Worm (Caenorhabditis elegans) whole organism, mixed stage, embryonic: Measurements from ENCODE around the gene pks-1.

Source experiments
- M03D4.4 ChIP-seq: sonication (generic microtip); optimal IDR thresholded peaks from 2 replicates; lab custom pipeline; 2017; ENCODE audit warnings: mild to moderate bottlenecking, missing genetic modification characterization, missing compliant biosample characterization
- bed-3 ChIP-seq: fragments of 200-800 bp; sonication (Bioruptor generic); optimal IDR thresholded peaks from 3 replicates; lab custom pipeline; 2018; ENCODE audit warnings: mild to moderate bottlenecking, missing genetic modification characterization, moderate library complexity, missing compliant biosample characterization
- ceh-39 ChIP-seq: fragments of 150-350 bp; optimal IDR thresholded peaks from 2 replicates; lab custom pipeline; 2014; ENCODE audit warnings: missing biosample characterization, missing genetic modification characterization
- ceh-43 ChIP-seq: fragments of 200-800 bp; sonication (Bioruptor generic); optimal IDR thresholded peaks from 2 replicates; lab custom pipeline; 2018; ENCODE audit warnings: mild to moderate bottlenecking, missing genetic modification characterization, moderate library complexity, missing compliant biosample characterization
- ceh-83 ChIP-seq: fragments of 200-800 bp; sonication (Bioruptor generic); optimal IDR thresholded peaks from 2 replicates; lab custom pipeline; 2018; ENCODE audit warnings: mild to moderate bottlenecking, missing genetic modification characterization, missing compliant biosample characterization
- ces-1 ChIP-seq: fragments of 150-350 bp; optimal IDR thresholded peaks from 2 replicates; lab custom pipeline; 2014; ENCODE audit warnings: missing biosample characterization, missing genetic modification reagents, missing genetic modification characterization
- cnd-1 ChIP-seq: fragments of 200-800 bp; sonication (Bioruptor generic); optimal IDR thresholded peaks from 2 replicates; lab custom pipeline; 2018; ENCODE audit warnings: mild to moderate bottlenecking, missing genetic modification characterization, missing compliant biosample characterization
- drap-1 ChIP-seq: fragments of 200-800 bp; sonication (Bioruptor generic); optimal IDR thresholded peaks from 3 replicates; lab custom pipeline; 2018; ENCODE audit warnings: mild to moderate bottlenecking, missing genetic modification characterization, missing compliant biosample characterization
- elt-1 ChIP-seq: sonication (generic microtip); optimal IDR thresholded peaks from 2 replicates; lab custom pipeline; 2017; ENCODE audit warnings: missing genetic modification characterization, mild to moderate bottlenecking, missing compliant biosample characterization, antibody characterized with exemption, moderate library complexity, borderline replicate concordance; ENCODE audit not compliant: insufficient read depth
- elt-3 ChIP-seq: fragments of 150-350 bp; optimal IDR thresholded peaks from 2 replicates; lab custom pipeline; 2014; ENCODE audit warnings: missing biosample characterization, missing genetic modification characterization
- flh-1 ChIP-seq: fragments of 200-800 bp; sonication (Bioruptor generic); optimal IDR thresholded peaks from 2 replicates; lab custom pipeline; 2018; ENCODE audit warnings: mild to moderate bottlenecking, missing genetic modification characterization, moderate library complexity, missing compliant biosample characterization
- hlh-1 ChIP-seq: fragments of 150-350 bp; optimal IDR thresholded peaks from 2 replicates; lab custom pipeline; 2014; ENCODE audit warnings: missing biosample characterization, missing genetic modification reagents, missing genetic modification characterization
- lin-13 ChIP-seq: fragments of 150-350 bp; optimal IDR thresholded peaks from 2 replicates; lab custom pipeline; 2014; ENCODE audit warnings: missing biosample characterization, missing genetic modification characterization
- lin-32 ChIP-seq: fragments of 200-800 bp; sonication (Bioruptor generic); optimal IDR thresholded peaks from 2 replicates; lab custom pipeline; 2018; ENCODE audit warnings: mild to moderate bottlenecking, missing genetic modification characterization, missing compliant biosample characterization
- lsy-2 ChIP-seq: fragments of 150-350 bp; optimal IDR thresholded peaks from 2 replicates; lab custom pipeline; 2014; ENCODE audit warnings: missing biosample characterization, missing genetic modification characterization
- mab-5 ChIP-seq: fragments of 150-350 bp; optimal IDR thresholded peaks from 2 replicates; lab custom pipeline; 2014; ENCODE audit warnings: missing biosample characterization, missing genetic modification characterization
- mep-1 ChIP-seq: fragments of 150-350 bp; optimal IDR thresholded peaks from 2 replicates; lab custom pipeline; 2017; ENCODE audit warnings: missing biosample characterization, missing genetic modification reagents, missing genetic modification characterization, inconsistent platforms
- nhr-12 ChIP-seq: fragments of 150-350 bp; optimal IDR thresholded peaks from 2 replicates; lab custom pipeline; 2014; ENCODE audit warnings: missing biosample characterization, missing genetic modification characterization
- nhr-2 ChIP-seq: fragments of 150-350 bp; optimal IDR thresholded peaks from 2 replicates; lab custom pipeline; 2014; ENCODE audit warnings: missing biosample characterization, missing genetic modification characterization
- nhr-237 ChIP-seq: fragments of 150-350 bp; optimal IDR thresholded peaks from 2 replicates; lab custom pipeline; 2014; ENCODE audit warnings: missing biosample characterization, missing genetic modification characterization
- nhr-28 ChIP-seq: fragments of 150-350 bp; optimal IDR thresholded peaks from 2 replicates; lab custom pipeline; 2014; ENCODE audit warnings: missing biosample characterization, missing genetic modification characterization
- nhr-76 ChIP-seq: sonication (generic microtip); optimal IDR thresholded peaks from 2 replicates; lab custom pipeline; 2017; ENCODE audit warnings: missing biosample characterization, missing genetic modification characterization
- pha-4 ChIP-seq: fragments of 150-350 bp; optimal IDR thresholded peaks from 2 replicates; lab custom pipeline; 2018; ENCODE audit warnings: missing biosample characterization, missing genetic modification reagents, missing genetic modification characterization
- sem-2 ChIP-seq: fragments of 200-800 bp; sonication (Bioruptor generic); optimal IDR thresholded peaks from 2 replicates; lab custom pipeline; 2018; ENCODE audit warnings: mild to moderate bottlenecking, missing genetic modification characterization, missing compliant biosample characterization
- snpc-4 ChIP-seq: fragments of 150-350 bp; optimal IDR thresholded peaks from 2 replicates; lab custom pipeline; 2014; ENCODE audit warnings: missing biosample characterization, missing genetic modification characterization
- sptf-1 ChIP-seq: sonication (generic microtip); optimal IDR thresholded peaks from 2 replicates; lab custom pipeline; 2017; ENCODE audit warnings: mild to moderate bottlenecking, missing genetic modification characterization, moderate library complexity, missing compliant biosample characterization
- tbx-8 ChIP-seq: fragments of 200-800 bp; sonication (Bioruptor generic); optimal IDR thresholded peaks from 2 replicates; lab custom pipeline; 2018; ENCODE audit warnings: mild to moderate bottlenecking, missing genetic modification characterization, moderate library complexity, missing compliant biosample characterization
- unc-39 ChIP-seq: fragments of 150-350 bp; optimal IDR thresholded peaks from 2 replicates; lab custom pipeline; 2014; ENCODE audit warnings: missing biosample characterization, missing genetic modification characterization
- zip-8 ChIP-seq: fragments of 150-350 bp; optimal IDR thresholded peaks from 2 replicates; lab custom pipeline; 2014; ENCODE audit warnings: missing biosample characterization, missing genetic modification characterization
- ztf-11 ChIP-seq: fragments of 150-350 bp; optimal IDR thresholded peaks from 2 replicates; lab custom pipeline; 2014; ENCODE audit warnings: missing biosample characterization, missing genetic modification characterization

pks-1 gene

ce11 chrX:5373597-5373996, 40.0 kb upstream of the pks-1 start:
- TF ChIP-seq cnd-1 (no peak), sem-2 (GFP tag; lab: Kevin White, UChicago) (no peak), ztf-11 (no peak)
- TF ChIP-seq, all 35 proteins: peak for 0

- TF ChIP-seq nhr-2 (tag; lab: Kevin White, UChicago): no peak
- no peak for TF ChIP-seq nhr-237
- no peak for TF ChIP-seq ces-1
- no peak for TF ChIP-seq cnd-1
- no peak for TF ChIP-seq M03D4.4 (tag; lab: Kevin White, UChicago)
- no peak for TF ChIP-seq nhr-28 (tag; lab: Kevin White, UChicago)
- no peak for TF ChIP-seq ceh-83
- no peak for TF ChIP-seq mep-1
- no peak for TF ChIP-seq sptf-1 (tag; lab: Kevin White, UChicago)
- no peak for TF ChIP-seq pha-4 (tag; lab: Kevin White, UChicago)
- TF ChIP-seq ceh-39 (tag; lab: Kevin White, UChicago): no peak
- TF ChIP-seq, all 35 proteins: peak for 0
Measured at ce11 chrX:5374742-5375141, 38.9 kb upstream of the pks-1 start, which contains the start of gene sek-4. TSS of gene sek-4 (plus strand) at chrX:5375059.

- TF ChIP-seq ceh-43 (GFP tag; lab: Kevin White, UChicago) (no peak), bed-3 (GFP tag; lab: Kevin White, UChicago) (no peak), zip-8 (tag; lab: Kevin White, UChicago) (no peak), drap-1 (GFP tag; lab: Kevin White, UChicago) (no peak), ztf-11 (no peak), M03D4.4 (tag; lab: Kevin White, UChicago) (no peak), snpc-4 (tag; lab: Kevin White, UChicago) (no peak), hlh-1 (tag; lab: Kevin White, UChicago) (no peak), mep-1 (no peak), elt-3 (tag; lab: Kevin White, UChicago) (no peak), nhr-12 (tag; lab: Kevin White, UChicago) (no peak), ceh-83 (no peak), lsy-2 (tag; lab: Kevin White, UChicago) (no peak), nhr-76 (tag; lab: Kevin White, UChicago) (no peak)
Measured at ce11 chrX:5377307-5377706, 36.3 kb upstream of the pks-1 start, which contains the start of gene sek-5. TSS of gene sek-5 (plus strand) at chrX:5377607.

- TF ChIP-seq nhr-2 (tag; lab: Kevin White, UChicago) (no peak), lin-32 (no peak), ces-1 (no peak), flh-1 (GFP tag; lab: Kevin White, UChicago) (no peak), lsy-2 (tag; lab: Kevin White, UChicago) (no peak), ztf-11 (no peak), nhr-28 (tag; lab: Kevin White, UChicago) (no peak), snpc-4 (tag; lab: Kevin White, UChicago) (no peak), ceh-43 (GFP tag; lab: Kevin White, UChicago) (no peak), unc-39 (no peak), nhr-12 (tag; lab: Kevin White, UChicago) (no peak), elt-3 (tag; lab: Kevin White, UChicago) (no peak), M03D4.4 (tag; lab: Kevin White, UChicago) (no peak), ceh-39 (tag; lab: Kevin White, UChicago) (no peak), sptf-1 (tag; lab: Kevin White, UChicago) (no peak), zip-8 (tag; lab: Kevin White, UChicago) (no peak), cnd-1 (no peak)
Measured at ce11 chrX:5382778-5383177, 30.8 kb upstream of the pks-1 start.

- TF ChIP-seq ceh-39 (tag; lab: Kevin White, UChicago) (no peak), lin-32 (no peak), pha-4 (tag; lab: Kevin White, UChicago) (no peak), nhr-2 (tag; lab: Kevin White, UChicago) (no peak), sem-2 (GFP tag; lab: Kevin White, UChicago) (no peak), mab-5 (tag; lab: Kevin White, UChicago) (no peak), unc-39 (no peak), tbx-8 (GFP tag; lab: Kevin White, UChicago) (no peak), lin-13 (tag; lab: Kevin White, UChicago) (no peak)
- TF ChIP-seq, all 35 proteins: peak for 0
Measured at ce11 chrX:5386558-5386957, 27.1 kb upstream of the pks-1 start, which contains the start of gene kcnl-3. TSS of gene kcnl-3 (plus strand) at chrX:5386858.

ce11 chrX:5387629-5388028, 26.0 kb upstream of the pks-1 start:
- TF ChIP-seq ceh-83 (no peak), ceh-43 (GFP tag; lab: Kevin White, UChicago) (no peak), zip-8 (tag; lab: Kevin White, UChicago) (no peak), nhr-2 (tag; lab: Kevin White, UChicago) (no peak), elt-1 (no peak)
